Fruit fly (Drosophila melanogaster) whole organism, wandering third instar larva: Measurements from ENCODE around the gene ida.
A peak's percentile ranks its signal among the peaks of the same experiment; 100 is the strongest.

ENCODE experiments used
- Abd-B ChIP-seq: fragments of >200 bp; optimal IDR thresholded peaks from 2 replicates; lab custom pipeline; 2017; ENCODE audit warnings: missing biosample characterization, missing genetic modification characterization
- CG9705 ChIP-seq: fragments of 200-800 bp; sonication (Bioruptor generic); optimal IDR thresholded peaks from 2 replicates; lab custom pipeline; 2018; ENCODE audit warnings: missing biosample characterization, mild to moderate bottlenecking, missing genetic modification characterization
- CrebA ChIP-seq: fragments of 200-800 bp; sonication (Bioruptor generic); optimal IDR thresholded peaks from 2 replicates; lab custom pipeline; 2016; ENCODE audit warnings: missing biosample characterization, mild to moderate bottlenecking, missing genetic modification characterization, borderline replicate concordance
- Dfd ChIP-seq: fragments of >200 bp; optimal IDR thresholded peaks from 2 replicates; lab custom pipeline; 2017; ENCODE audit warnings: missing biosample characterization, missing genetic modification characterization
- Dif ChIP-seq: fragments of 200-275, 200-300 bp; sonication (Bioruptor generic); optimal IDR thresholded peaks from 2 replicates; lab custom pipeline; 2018; ENCODE audit warnings: missing biosample characterization, missing genetic modification characterization; ENCODE audit not compliant: partially characterized antibody
- HLH106 ChIP-seq: fragments of 200-800 bp; optimal IDR thresholded peaks from 3 replicates; lab custom pipeline; 2019; ENCODE audit warnings: missing biosample characterization, mild to moderate bottlenecking, missing genetic modification characterization, moderate library complexity
- Hnf4 ChIP-seq: fragments of 200-800 bp; sonication (Bioruptor generic); optimal IDR thresholded peaks from 2 replicates; lab custom pipeline; 2016; ENCODE audit warnings: missing biosample characterization, mild to moderate bottlenecking, missing genetic modification characterization
- Hr78 ChIP-seq: fragments of >200 bp; optimal IDR thresholded peaks from 2 replicates; lab custom pipeline; 2017; ENCODE audit warnings: missing biosample characterization, missing genetic modification characterization
- Jra ChIP-seq: sonication (Bioruptor generic); optimal IDR thresholded peaks from 2 replicates; lab custom pipeline; 2016; ENCODE audit warnings: missing biosample characterization, missing genetic modification characterization
- Mio ChIP-seq: sonication (Bioruptor generic); optimal IDR thresholded peaks from 2 replicates; lab custom pipeline; 2016; ENCODE audit warnings: missing biosample characterization, missing genetic modification characterization
- Myc ChIP-seq: fragments of >200 bp; optimal IDR thresholded peaks from 2 replicates; lab custom pipeline; 2017
- N ChIP-seq: fragments of >200 bp; optimal IDR thresholded peaks from 2 replicates; lab custom pipeline; 2018; ENCODE audit warnings: missing biosample characterization, missing external identifiers, missing genetic modification characterization
- OdsH ChIP-seq: fragments of 200-800 bp; sonication (Bioruptor generic); optimal IDR thresholded peaks from 2 replicates; lab custom pipeline; 2016; ENCODE audit warnings: missing biosample characterization, mild to moderate bottlenecking, missing genetic modification characterization
- Rel ChIP-seq, 2 experiments: fragments of 200-800 bp; sonication (Bioruptor generic) in 1 of 2; optimal IDR thresholded peaks; 2 replicates in 1 of 2; 3 replicates in 1 of 2; lab custom pipeline; 2016 to 2019; ENCODE audit warnings: mild to moderate bottlenecking in 2 of 2, missing biosample characterization in 2 of 2, missing genetic modification characterization in 2 of 2, moderate library complexity in 1 of 2
- Sp1 ChIP-seq: fragments of 200-800 bp; sonication (Bioruptor generic); optimal IDR thresholded peaks from 3 replicates; lab custom pipeline; 2019; ENCODE audit warnings: missing biosample characterization, mild to moderate bottlenecking, missing genetic modification characterization, moderate library complexity
- br ChIP-seq: fragments of 200-800 bp; sonication (Bioruptor generic); optimal IDR thresholded peaks from 2 replicates; lab custom pipeline; 2016; ENCODE audit warnings: missing biosample characterization, missing genetic modification characterization
- brk ChIP-seq: fragments of 200-800 bp; sonication (Bioruptor generic); optimal IDR thresholded peaks from 2 replicates; lab custom pipeline; 2016; ENCODE audit warnings: missing biosample characterization, mild to moderate bottlenecking, missing genetic modification characterization
- dl ChIP-seq, 2 experiments: fragments of 175-275, 200-275 bp in 1 of 2; fragments of 200-275 bp in 1 of 2; sonication (Bioruptor generic); optimal IDR thresholded peaks; lab custom pipeline; 2018; ENCODE audit warnings: mild to moderate bottlenecking in 2 of 2, missing biosample characterization in 2 of 2, missing genetic modification characterization in 2 of 2, moderate library complexity in 2 of 2; ENCODE audit not compliant: partially characterized antibody in 2 of 2, insufficient read depth in 1 of 2
- dsf ChIP-seq: sonication (Bioruptor generic); optimal IDR thresholded peaks from 2 replicates; lab custom pipeline; 2016; ENCODE audit warnings: missing biosample characterization, missing genetic modification characterization, borderline replicate concordance
- ey ChIP-seq: fragments of 200-800 bp; sonication (Bioruptor generic); optimal IDR thresholded peaks from 2 replicates; lab custom pipeline; 2016; ENCODE audit warnings: missing biosample characterization, missing genetic modification characterization
- foxo ChIP-seq, 2 experiments: fragments of 200-800 bp; sonication (Bioruptor generic); optimal IDR thresholded peaks; 2 replicates in 1 of 2; 3 replicates in 1 of 2; lab custom pipeline; 2016 to 2017; ENCODE audit warnings: missing biosample characterization in 2 of 2, missing genetic modification characterization in 2 of 2
- fru ChIP-seq: fragments of 200-800 bp; sonication (Bioruptor generic); optimal IDR thresholded peaks from 3 replicates; lab custom pipeline; 2016; ENCODE audit warnings: missing biosample characterization, mild to moderate bottlenecking, missing genetic modification characterization
- h ChIP-seq: fragments of 200-800 bp; sonication (Bioruptor generic); optimal IDR thresholded peaks from 3 replicates; lab custom pipeline; 2016; ENCODE audit warnings: missing biosample characterization, mild to moderate bottlenecking, missing genetic modification characterization
- jim ChIP-seq: fragments of 175-275, 200-325 bp; sonication (Bioruptor generic); optimal IDR thresholded peaks from 2 replicates; lab custom pipeline; 2016; ENCODE audit warnings: missing biosample characterization, mild to moderate bottlenecking, missing genetic modification characterization
- lola ChIP-seq: fragments of >200 bp; optimal IDR thresholded peaks from 2 replicates; lab custom pipeline; 2017; ENCODE audit warnings: missing biosample characterization, missing genetic modification characterization
- pan ChIP-seq: fragments of >200 bp; optimal IDR thresholded peaks from 2 replicates; lab custom pipeline; 2017
- psq ChIP-seq: fragments of 200-800 bp; sonication (Bioruptor generic); optimal IDR thresholded peaks from 3 replicates; lab custom pipeline; 2017; ENCODE audit warnings: missing biosample characterization, mild to moderate bottlenecking, missing genetic modification characterization, moderate library complexity
- rgr ChIP-seq: fragments of 200-800 bp; sonication (Bioruptor generic); optimal IDR thresholded peaks from 3 replicates; lab custom pipeline; 2016; ENCODE audit warnings: missing biosample characterization, mild to moderate bottlenecking, missing genetic modification characterization
- sage ChIP-seq: fragments of 200-800 bp; sonication (Bioruptor generic); optimal IDR thresholded peaks from 2 replicates; lab custom pipeline; 2016; ENCODE audit warnings: missing biosample characterization, mild to moderate bottlenecking, missing genetic modification characterization
- sv ChIP-seq: fragments of 200-800 bp; sonication (Bioruptor generic); optimal IDR thresholded peaks from 3 replicates; lab custom pipeline; 2016; ENCODE audit warnings: missing biosample characterization, missing genetic modification characterization
- tai ChIP-seq: sonication (Bioruptor generic); optimal IDR thresholded peaks from 2 replicates; lab custom pipeline; 2016; ENCODE audit warnings: missing biosample characterization, missing genetic modification characterization
- usp ChIP-seq: fragments of >200 bp; optimal IDR thresholded peaks from 2 replicates; lab custom pipeline; 2017; ENCODE audit warnings: missing biosample characterization, missing genetic modification characterization
- woc ChIP-seq: sonication (Bioruptor generic); optimal IDR thresholded peaks from 2 replicates; lab custom pipeline; 2016; ENCODE audit warnings: missing biosample characterization, mild to moderate bottlenecking, missing genetic modification characterization

The ida gene

dm6 chr3L:3905111-3905510 lies at the start of gene ida:
Gene ida (plus strand): TSS chr3L:3905344.
- TF ChIP-seq ey (no peak), rgr (GFP tag; lab: Kevin White, UChicago) (no peak), Hnf4 (peak; percentile 76), psq (no peak), Jra (GFP tag; lab: Kevin White, UChicago) (no peak), pan (lab: Kevin White, UChicago) (no peak), Rel (GFP tag; optimal IDR thresholded peaks at IDR 0.05; lab: Kevin White, UChicago) (no peak), Rel (tag; optimal IDR thresholded peaks at IDR 0.05; lab: Kevin White, UChicago) (peak; percentile 40)

DNA sequence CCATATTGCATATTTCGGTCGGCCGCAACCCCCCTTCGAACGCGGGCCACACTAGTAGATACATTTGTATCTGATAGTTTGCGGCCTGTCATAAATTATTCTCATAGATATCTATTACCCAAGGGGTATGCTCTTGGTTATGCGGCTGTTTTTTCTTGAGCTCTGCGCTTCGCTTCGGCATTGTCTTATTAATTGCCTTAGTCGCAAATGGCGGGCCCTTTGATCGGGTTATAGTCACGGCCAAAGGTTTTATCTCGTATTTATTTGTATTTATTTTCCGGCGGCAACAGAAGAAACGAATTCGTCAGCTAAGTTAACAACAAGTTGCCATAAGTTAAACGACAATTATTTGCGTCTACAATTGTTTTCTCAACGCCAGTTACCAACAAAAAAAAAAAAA lies 49.1 kb upstream of the ida start:
- no peak for TF ChIP-seq jim (GFP tag; lab: Kevin White, UChicago)
- no peak for TF ChIP-seq rgr (GFP tag; lab: Kevin White, UChicago)

DNA sequence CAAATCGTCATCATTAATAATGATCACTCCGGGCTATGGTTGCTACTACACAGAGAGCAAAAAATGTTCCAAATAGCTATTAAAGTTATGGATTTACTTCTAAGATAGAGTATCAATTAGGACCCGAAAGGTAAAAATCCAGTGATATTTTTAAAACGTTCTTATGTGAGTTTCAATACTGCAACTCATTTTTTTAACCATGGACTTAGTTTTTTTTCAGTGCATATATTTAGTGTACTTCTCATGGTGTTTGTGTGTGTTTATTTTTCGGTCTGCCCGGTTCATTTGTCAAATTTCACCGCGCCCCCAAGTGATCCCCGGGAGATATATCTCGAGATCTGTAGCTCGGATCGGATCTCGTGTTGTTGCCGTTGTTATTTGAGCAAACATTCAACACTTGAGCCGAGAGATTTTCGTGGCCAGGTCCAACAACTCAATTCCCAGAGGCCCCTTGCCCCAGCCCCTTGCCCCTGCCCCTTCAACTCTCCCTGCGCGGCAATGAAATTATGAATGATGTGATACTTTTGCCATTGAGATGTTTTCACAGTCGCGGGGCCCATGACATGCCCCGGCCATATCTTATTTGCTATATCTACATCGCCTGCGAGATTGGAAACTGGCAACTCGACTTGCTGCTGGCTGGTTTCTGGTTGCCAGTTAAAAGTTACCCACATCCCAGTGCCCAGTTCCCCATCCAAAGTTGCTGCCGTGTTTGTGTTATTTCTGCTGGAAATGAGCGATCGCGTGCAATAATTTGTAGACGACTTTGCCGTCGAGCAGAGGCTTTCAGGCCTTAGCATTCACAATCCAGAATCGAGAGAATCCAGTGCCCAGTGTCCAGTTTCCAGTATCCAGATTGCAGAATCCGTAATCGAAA lies 42.4 kb upstream of the ida start:
- TF ChIP-seq rgr (GFP tag; lab: Kevin White, UChicago) = peak; percentile 41
- peak; percentile 45 for TF ChIP-seq sv
- TF ChIP-seq OdsH (GFP tag; lab: Kevin White, UChicago) = peak; percentile 7
- TF ChIP-seq HLH106 = no peak

DNA sequence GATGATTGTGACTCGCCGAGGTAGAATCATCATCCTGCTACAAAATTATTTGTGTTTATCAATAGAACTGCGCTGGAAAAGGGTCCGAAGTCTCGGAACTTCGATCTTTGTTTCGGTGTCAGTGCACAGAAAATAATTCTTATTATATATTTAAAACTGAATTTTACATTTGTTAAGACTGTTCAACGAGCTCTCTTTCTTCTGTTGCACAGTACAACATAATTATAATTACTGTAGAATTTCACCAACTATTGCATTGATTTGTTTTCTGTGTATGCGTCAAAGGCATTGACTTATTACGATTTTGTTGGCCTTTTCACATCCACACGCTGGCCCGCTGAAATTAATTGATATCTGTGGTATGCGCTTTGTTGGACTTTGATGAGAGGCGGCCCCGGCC lies 41.7 kb upstream of the ida start:
- TF ChIP-seq fru = peak; percentile 28
- no peak for TF ChIP-seq Rel (GFP tag; optimal IDR thresholded peaks at IDR 0.05; lab: Kevin White, UChicago)
- TF ChIP-seq Rel (tag; optimal IDR thresholded peaks at IDR 0.05; lab: Kevin White, UChicago) = no peak
- TF ChIP-seq Mio (GFP tag; lab: Kevin White, UChicago) = no peak
- TF ChIP-seq ey = no peak
- TF ChIP-seq HLH106 = no peak
- peak in 1 of 2 experiments; percentile 3 for TF ChIP-seq foxo (GFP tag; optimal IDR thresholded peaks at IDR 0.05; lab: Kevin White, UChicago)
- TF ChIP-seq rgr (GFP tag; lab: Kevin White, UChicago) = peak; percentile 10
- peak; percentile 26 for TF ChIP-seq h (GFP tag; lab: Kevin White, UChicago)

DNA sequence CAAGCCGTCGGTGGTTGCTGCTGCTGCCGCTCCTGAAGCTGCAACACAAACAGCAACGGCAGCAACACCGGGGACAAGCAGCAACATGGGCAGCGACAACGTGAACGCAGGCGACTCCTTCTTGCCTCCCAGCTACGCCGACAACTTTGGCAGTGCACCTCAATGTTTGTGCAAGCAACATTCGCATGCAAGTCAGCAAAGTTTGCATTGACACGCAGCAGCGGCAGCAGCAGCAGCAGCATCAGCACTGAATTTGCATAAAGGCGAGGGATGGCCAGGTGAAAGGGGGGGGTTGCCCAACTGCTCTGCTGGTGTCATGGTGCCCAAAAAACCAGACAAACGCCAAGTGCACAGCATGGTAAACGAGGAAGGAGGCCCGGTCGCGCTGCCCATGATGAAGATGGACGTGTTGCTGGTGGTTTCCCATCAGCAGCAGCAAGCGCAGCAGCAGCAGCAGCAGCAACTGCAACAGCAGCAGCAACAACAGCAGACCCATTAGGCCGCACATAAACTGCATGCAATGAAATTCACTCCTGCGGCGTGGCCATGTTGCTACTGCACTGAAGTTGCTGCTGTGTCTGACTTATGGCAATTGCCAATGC lies 39.8 kb upstream of the ida start:
- TF ChIP-seq Dfd (GFP tag; lab: Kevin White, UChicago) (peak; percentile 84), Jra (GFP tag; lab: Kevin White, UChicago) (no peak)
- TF ChIP-seq, all 38 proteins: peak for 1

- TF ChIP-seq Rel (GFP tag; optimal IDR thresholded peaks at IDR 0.05; lab: Kevin White, UChicago) (no peak), Rel (tag; optimal IDR thresholded peaks at IDR 0.05; lab: Kevin White, UChicago) (no peak), usp (no peak), lola (GFP tag; lab: Kevin White, UChicago) (no peak)
Measured at dm6 chr3L:3866429-3866828, 38.7 kb upstream of the ida start.

DNA sequence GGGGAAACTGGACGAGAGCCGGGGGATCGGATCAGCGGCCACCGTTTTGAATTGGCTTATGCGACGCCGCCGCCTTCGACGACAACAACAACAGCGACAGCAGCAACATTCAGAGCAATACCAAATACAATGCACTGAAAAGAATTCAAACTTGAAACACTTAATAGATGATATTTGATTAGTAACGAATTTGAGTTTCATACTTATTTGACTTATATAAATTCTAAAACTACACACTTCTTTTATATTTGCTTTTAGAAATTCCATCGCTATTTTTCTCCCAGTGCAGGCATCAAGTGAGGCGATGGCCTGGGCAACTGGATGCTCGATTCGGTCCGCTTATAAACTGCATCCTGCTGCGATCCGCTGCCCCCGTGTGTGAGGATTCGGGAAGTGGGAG lies 37.1 kb upstream of the ida start:
- TF ChIP-seq Hr78 (GFP tag; lab: Kevin White, UChicago) = no peak
- TF ChIP-seq CG9705 (GFP tag; lab: Kevin White, UChicago) = no peak
- TF ChIP-seq Abd-B (GFP tag; lab: Kevin White, UChicago) = no peak
- no peak for TF ChIP-seq CrebA (GFP tag; lab: Kevin White, UChicago)
- no peak for TF ChIP-seq lola (GFP tag; lab: Kevin White, UChicago)
- TF ChIP-seq dsf (GFP tag; lab: Kevin White, UChicago) = no peak
- TF ChIP-seq jim (GFP tag; lab: Kevin White, UChicago) = no peak
- no peak for TF ChIP-seq N (GFP tag; lab: Kevin White, UChicago)
- TF ChIP-seq Mio (GFP tag; lab: Kevin White, UChicago) = no peak
- peak; percentile 58 for TF ChIP-seq Jra (GFP tag; lab: Kevin White, UChicago)
- peak; percentile 82 for TF ChIP-seq Hnf4
- peak; percentile 79 for TF ChIP-seq Sp1 (GFP tag; lab: Kevin White, UChicago)
- peak; percentile 20 for TF ChIP-seq tai (GFP tag; lab: Kevin White, UChicago)
- peak; percentile 20 for TF ChIP-seq Dfd (GFP tag; lab: Kevin White, UChicago)
- no peak for TF ChIP-seq dl (GFP tag; optimal IDR thresholded peaks at IDR 0.05; lab: Kevin White, UChicago; ENCODE audit: insufficient read depth in 1 of 2, partially characterized antibody in 2 of 2)
- peak; percentile 73 for TF ChIP-seq woc (GFP tag; lab: Kevin White, UChicago)
- peak; percentile 15 to 80 for TF ChIP-seq foxo (GFP tag; optimal IDR thresholded peaks at IDR 0.05; lab: Kevin White, UChicago)
- TF ChIP-seq OdsH (GFP tag; lab: Kevin White, UChicago) = peak; percentile 76
- no peak for TF ChIP-seq pan (lab: Kevin White, UChicago)
- no peak for TF ChIP-seq Myc
- peak; percentile 25 for TF ChIP-seq sage (GFP tag; lab: Kevin White, UChicago)
- peak; percentile 67 for TF ChIP-seq psq
- TF ChIP-seq rgr (GFP tag; lab: Kevin White, UChicago) = peak; percentile 79
- TF ChIP-seq br = peak; percentile 79
- peak; percentile 66 for TF ChIP-seq brk (GFP tag; lab: Kevin White, UChicago)
- TF ChIP-seq Dif (GFP tag; lab: Kevin White, UChicago) = no peak
- TF ChIP-seq usp = no peak
- TF ChIP-seq sv = no peak
